Fruit fly (Drosophila melanogaster) whole organism, embryonic: ENCODE measurements around the gene Art2.

Experiments used
- Aef1 ChIP-seq: fragments of 200-800 bp; sonication (Bioruptor generic); IDR thresholded peaks from 3 replicates; pipeline ENCODE4 v1.3.6; 2022; ENCODE audit warnings: missing biosample characterization, missing genetic modification characterization
- Antp ChIP-seq: fragments of 200-800 bp; sonication (Bioruptor generic); optimal IDR thresholded peaks from 3 replicates; lab custom pipeline; 2016; ENCODE audit warnings: missing biosample characterization, missing genetic modification characterization
- Atf-2 ChIP-seq: fragments of 200-800 bp; sonication (Bioruptor generic); optimal IDR thresholded peaks from 2 replicates; lab custom pipeline; 2016; ENCODE audit warnings: missing biosample characterization, missing genetic modification characterization
- B-H1 ChIP-seq: fragments of 200-800 bp; sonication (Bioruptor generic); IDR thresholded peaks from 3 replicates; pipeline ENCODE4 v1.3.6; 2022; ENCODE audit warnings: missing biosample characterization, missing genetic modification characterization
- Blimp-1 ChIP-seq: fragments of 200-800 bp; sonication (Bioruptor generic); optimal IDR thresholded peaks from 3 replicates; lab custom pipeline; 2018; ENCODE audit warnings: missing biosample characterization, missing genetic modification characterization, mild to moderate bottlenecking, moderate library complexity, missing genetic modification reagents
- C15 ChIP-seq: fragments of 200-800 bp; sonication (Bioruptor generic); IDR thresholded peaks from 3 replicates; pipeline ENCODE4 v1.3.6; 2022; ENCODE audit warnings: missing biosample characterization, missing genetic modification characterization
- CG11560 ChIP-seq: fragments of 200-800 bp; sonication (Bioruptor generic); IDR thresholded peaks from 3 replicates; pipeline ENCODE4 v1.3.6; 2022; ENCODE audit warnings: missing biosample characterization, missing genetic modification characterization
- CG12236 ChIP-seq: fragments of 200-800 bp; sonication (Bioruptor generic); optimal IDR thresholded peaks from 2 replicates; lab custom pipeline; 2016; ENCODE audit warnings: missing biosample characterization, missing genetic modification characterization
- CG12659 ChIP-seq: fragments of 200-800 bp; sonication (Bioruptor generic); optimal IDR thresholded peaks from 3 replicates; lab custom pipeline; 2017; ENCODE audit warnings: mild to moderate bottlenecking, missing biosample characterization, missing genetic modification reagents, missing genetic modification characterization
- CG13123 ChIP-seq: fragments of 200-800 bp; sonication (Bioruptor generic); optimal IDR thresholded peaks from 2 replicates; lab custom pipeline; 2016; ENCODE audit warnings: missing biosample characterization, missing genetic modification characterization
- CG17361 ChIP-seq: fragments of 200-800 bp; sonication (Bioruptor generic); IDR thresholded peaks from 3 replicates; pipeline ENCODE4 v1.3.6; 2022; ENCODE audit warnings: missing biosample characterization, missing genetic modification characterization
- CG18476 ChIP-seq: fragments of 200-800 bp; sonication (Bioruptor generic); optimal IDR thresholded peaks from 2 replicates; lab custom pipeline; 2016; ENCODE audit warnings: missing biosample characterization, mild to moderate bottlenecking, missing genetic modification characterization
- CG2120 ChIP-seq: fragments of 200-800 bp; sonication (Bioruptor generic); optimal IDR thresholded peaks from 3 replicates; lab custom pipeline; 2016; ENCODE audit warnings: missing biosample characterization, missing genetic modification characterization
- CG30431 ChIP-seq: fragments of 200-800 bp; sonication (Bioruptor generic); optimal IDR thresholded peaks from 2 replicates; lab custom pipeline; 2017; ENCODE audit warnings: missing biosample characterization, missing genetic modification characterization
- CG34422 ChIP-seq: fragments of 200-800 bp; sonication (Bioruptor generic); IDR thresholded peaks from 3 replicates; pipeline ENCODE4 v1.3.6; 2022; ENCODE audit warnings: missing biosample characterization, missing genetic modification characterization
- CG3726 ChIP-seq: fragments of 200-800 bp; sonication (Bioruptor generic); IDR thresholded peaks from 3 replicates; pipeline ENCODE4, ENCODE4 v1.3.6; 2022; ENCODE audit warnings: missing biosample characterization, missing genetic modification characterization
- CG4360 ChIP-seq: fragments of 200-800 bp; sonication (Bioruptor generic); IDR thresholded peaks from 2 replicates; pipeline ENCODE4 v1.3.6; 2022; ENCODE audit warnings: missing biosample characterization, missing genetic modification characterization
- CG4820 ChIP-seq: fragments of 200-800 bp; sonication (Bioruptor generic); optimal IDR thresholded peaks from 3 replicates; lab custom pipeline; 2016; ENCODE audit warnings: missing biosample characterization, missing genetic modification characterization
- CG6654 ChIP-seq: fragments of 200-800 bp; sonication (Bioruptor generic); optimal IDR thresholded peaks from 2 replicates; lab custom pipeline; 2017; ENCODE audit warnings: missing biosample characterization, mild to moderate bottlenecking, missing genetic modification characterization
- CG6689 ChIP-seq: fragments of 200-800 bp; sonication (Bioruptor generic); IDR thresholded peaks from 2 replicates; pipeline ENCODE4 v1.3.6; 2022; ENCODE audit warnings: missing biosample characterization, missing genetic modification characterization
- CG6765 ChIP-seq: fragments of 200-800 bp; sonication (Bioruptor generic); optimal IDR thresholded peaks from 3 replicates; lab custom pipeline; 2017; ENCODE audit warnings: missing biosample characterization, mild to moderate bottlenecking, missing genetic modification characterization
- CG7271 ChIP-seq: fragments of 200-800 bp; sonication (Bioruptor generic); optimal IDR thresholded peaks from 2 replicates; lab custom pipeline; 2018; ENCODE audit warnings: missing biosample characterization, mild to moderate bottlenecking, missing genetic modification characterization, moderate library complexity
- CG9797 ChIP-seq: fragments of 200-800 bp; sonication (Bioruptor generic); optimal IDR thresholded peaks from 3 replicates; lab custom pipeline; 2018; ENCODE audit warnings: missing biosample characterization, mild to moderate bottlenecking, missing genetic modification characterization
- CrebB ChIP-seq: fragments of 200-800 bp; sonication (Bioruptor generic); optimal IDR thresholded peaks from 3 replicates; lab custom pipeline; 2018; ENCODE audit warnings: missing biosample characterization, mild to moderate bottlenecking, missing genetic modification characterization
- D19B ChIP-seq: fragments of 200-800 bp; sonication (Bioruptor generic); optimal IDR thresholded peaks from 2 replicates; lab custom pipeline; 2017; ENCODE audit warnings: missing biosample characterization, mild to moderate bottlenecking, missing genetic modification characterization
- Deaf1 ChIP-seq: fragments of 200-800 bp; optimal IDR thresholded peaks from 3 replicates; lab custom pipeline; 2019; ENCODE audit warnings: missing biosample characterization, mild to moderate bottlenecking, missing genetic modification characterization, moderate library complexity
- Dref ChIP-seq: fragments of 200-800 bp; sonication (Bioruptor generic); IDR thresholded peaks from 2 replicates; pipeline ENCODE4 v1.3.6; 2022; ENCODE audit warnings: missing biosample characterization, missing genetic modification characterization
- Drgx ChIP-seq: fragments of 200-800 bp; sonication (Bioruptor generic); IDR thresholded peaks from 2 replicates; pipeline ENCODE4 v1.3.6; 2022; ENCODE audit warnings: missing biosample characterization, missing genetic modification characterization
- HLH4C ChIP-seq: fragments of 200-800 bp; sonication (Bioruptor generic); IDR thresholded peaks from 3 replicates; pipeline ENCODE4 v1.3.6; 2022; ENCODE audit warnings: missing biosample characterization, missing genetic modification characterization; ENCODE audit not compliant: partially characterized antibody
- HLHmδ ChIP-seq: fragments of 200-800 bp; sonication (Bioruptor generic); optimal IDR thresholded peaks from 2 replicates; lab custom pipeline; 2018; ENCODE audit warnings: missing biosample characterization, mild to moderate bottlenecking, missing genetic modification characterization, moderate library complexity
- NC2β ChIP-seq: fragments of 200-800 bp; sonication (Bioruptor generic); optimal IDR thresholded peaks from 2 replicates; lab custom pipeline; 2016; ENCODE audit warnings: missing biosample characterization, missing genetic modification characterization
- Nf-YC ChIP-seq: fragments of 200-800 bp; optimal IDR thresholded peaks from 3 replicates; lab custom pipeline; 2019; ENCODE audit warnings: missing biosample characterization, mild to moderate bottlenecking, missing genetic modification characterization, moderate library complexity
- Scr ChIP-seq: fragments of 200-800 bp; sonication (Bioruptor generic); IDR thresholded peaks from 2 replicates; pipeline ENCODE4 v1.3.6; 2022; ENCODE audit warnings: missing biosample characterization, missing genetic modification characterization; ENCODE audit not compliant: partially characterized antibody
- Six4 ChIP-seq: fragments of 200-800 bp; sonication (Bioruptor generic); optimal IDR thresholded peaks from 2 replicates; lab custom pipeline; 2016; ENCODE audit warnings: missing biosample characterization, missing genetic modification characterization
- TFAM ChIP-seq: fragments of 200-800 bp; sonication (Bioruptor generic); optimal IDR thresholded peaks from 2 replicates; lab custom pipeline; 2017; ENCODE audit warnings: missing biosample characterization, missing genetic modification characterization, inconsistent platforms
- Trl ChIP-seq, 3 experiments: fragments of >200 bp in 2 of 3; fragments of 200-800 bp in 1 of 3; sonication (Bioruptor generic) in 1 of 3; optimal IDR thresholded peaks; 2 replicates in 1 of 3; 3 replicates in 2 of 3; lab custom pipeline; 2016 to 2017; ENCODE audit warnings: missing biosample characterization in 1 of 3, missing genetic modification characterization in 1 of 3
- br ChIP-seq: fragments of >200 bp; optimal IDR thresholded peaks from 2 replicates; lab custom pipeline; 2017
- dati ChIP-seq: fragments of 200-800 bp; sonication (Bioruptor generic); IDR thresholded peaks from 2 replicates; pipeline ENCODE4 v1.3.6; 2022; ENCODE audit warnings: missing biosample characterization, missing genetic modification characterization
- dimm ChIP-seq: fragments of 200-800 bp; sonication (Bioruptor generic); IDR thresholded peaks from 2 replicates; pipeline ENCODE4 v1.3.6; 2022; ENCODE audit warnings: missing biosample characterization, missing genetic modification characterization
- dpn ChIP-seq, 2 experiments: fragments of 200-800 bp; sonication (Bioruptor generic); optimal IDR thresholded peaks; 3 replicates each; lab custom pipeline; 2016; ENCODE audit warnings: missing biosample characterization in 2 of 2, missing genetic modification characterization in 2 of 2
- exex ChIP-seq: fragments of 200-800 bp; sonication (Bioruptor generic); optimal IDR thresholded peaks from 4 replicates; lab custom pipeline; 2018; ENCODE audit warnings: missing biosample characterization, mild to moderate bottlenecking, missing genetic modification characterization, moderate library complexity
- gsb ChIP-seq: fragments of 200-800 bp; sonication (Bioruptor generic); IDR thresholded peaks from 2 replicates; pipeline ENCODE4 v1.3.6; 2022; ENCODE audit warnings: missing biosample characterization, missing genetic modification characterization
- lov ChIP-seq, 2 experiments: fragments of 200-800 bp in 1 of 2; fragments of >200 bp in 1 of 2; sonication (Bioruptor generic) in 1 of 2; IDR thresholded peaks in 1 of 2; optimal IDR thresholded peaks in 1 of 2; 2 replicates in 1 of 2; 3 replicates in 1 of 2; pipeline versions ENCODE4 v1.3.6 to Lab custom; 2017 to 2022; ENCODE audit warnings: missing biosample characterization in 1 of 2, missing genetic modification characterization in 1 of 2
- pita ChIP-seq: fragments of 200-800 bp; sonication (Bioruptor generic); optimal IDR thresholded peaks from 2 replicates; lab custom pipeline; 2017; ENCODE audit warnings: missing biosample characterization, mild to moderate bottlenecking, missing genetic modification characterization
- rib ChIP-seq: fragments of 200-800 bp; sonication (Bioruptor generic); IDR thresholded peaks from 2 replicates; pipeline ENCODE4 v1.3.6; 2022; ENCODE audit warnings: missing biosample characterization, missing genetic modification characterization
- row ChIP-seq: fragments of 200-800 bp; sonication (Bioruptor generic); IDR thresholded peaks from 3 replicates; pipeline ENCODE4 v1.3.6; 2022; ENCODE audit warnings: missing biosample characterization, missing genetic modification characterization
- schlank ChIP-seq: fragments of 200-800 bp; sonication (Bioruptor generic); optimal IDR thresholded peaks from 2 replicates; lab custom pipeline; 2018; ENCODE audit warnings: missing biosample characterization, mild to moderate bottlenecking, missing genetic modification characterization
- seq ChIP-seq: fragments of 200-800 bp; sonication (Bioruptor generic); IDR thresholded peaks from 2 replicates; pipeline ENCODE4 v1.3.6; 2022; ENCODE audit warnings: missing biosample characterization, missing genetic modification characterization
- tup ChIP-seq: fragments of 200-800 bp; sonication (Bioruptor generic); optimal IDR thresholded peaks from 2 replicates; lab custom pipeline; 2016; ENCODE audit warnings: missing biosample characterization, mild to moderate bottlenecking, missing genetic modification characterization, moderate library complexity
- twi ChIP-seq: fragments of 200-800 bp; optimal IDR thresholded peaks from 2 replicates; lab custom pipeline; 2019; ENCODE audit warnings: missing biosample characterization, mild to moderate bottlenecking, missing genetic modification characterization, moderate library complexity
- unpg ChIP-seq: fragments of 200-800 bp; sonication (Bioruptor generic); optimal IDR thresholded peaks from 3 replicates; lab custom pipeline; 2018; ENCODE audit warnings: missing biosample characterization, mild to moderate bottlenecking, missing genetic modification characterization, moderate library complexity
- wor ChIP-seq: fragments of 200-800 bp; sonication (Bioruptor generic); IDR thresholded peaks from 2 replicates; pipeline ENCODE4 v1.3.6; 2022; ENCODE audit warnings: missing biosample characterization, missing genetic modification characterization

Gene Art2

dm6 chr2L:4286014-4286527 is 4.9 kb upstream of the Art2 start (continued):
- TF ChIP-seq dpn (GFP tag; optimal IDR thresholded peaks at IDR 0.05; lab: Kevin White, UChicago) = no peak
- no peak for TF ChIP-seq Nf-YC (tag; lab: Kevin White, UChicago)
- no peak for TF ChIP-seq CG11560 (tag; lab: Robert Waterston, UW)
- peak; percentile 60 for TF ChIP-seq Blimp-1 (GFP tag; lab: Kevin White, UChicago)
- peak; percentile 33; the same call in 1 of the 2 replicates for TF ChIP-seq Dref
- TF ChIP-seq NC2β (GFP tag; lab: Kevin White, UChicago) = no peak
- peak; percentile 49 for TF ChIP-seq row (GFP tag; lab: Robert Waterston, UW)
- TF ChIP-seq Deaf1 (tag; lab: Kevin White, UChicago) = no peak
- no peak for TF ChIP-seq CG34422 (GFP tag; lab: Robert Waterston, UW)
- TF ChIP-seq CrebB (tag; lab: Kevin White, UChicago) = no peak
- no peak for TF ChIP-seq D19B
- no peak for TF ChIP-seq CG9797 (GFP tag; lab: Kevin White, UChicago)
- peak; percentile 6 for TF ChIP-seq exex (tag; lab: Kevin White, UChicago)
- TF ChIP-seq TFAM (GFP tag; lab: Kevin White, UChicago) = no peak
- TF ChIP-seq Antp = no peak
- TF ChIP-seq CG4360 = no peak
- TF ChIP-seq CG4820 (GFP tag; lab: Kevin White, UChicago) = peak; percentile 39
- TF ChIP-seq CG17361 = peak; percentile 71
- TF ChIP-seq CG7271 (tag; lab: Kevin White, UChicago) = no peak
- TF ChIP-seq lov (optimal IDR thresholded peaks at IDR 0.05; lab: Kevin White, UChicago) = no peak
- no peak for TF ChIP-seq lov (GFP tag; IDR thresholded peaks at IDR 0.05; lab: Robert Waterston, UW)
- no peak for TF ChIP-seq Scr (GFP tag; lab: Robert Waterston, UW)
- no peak for TF ChIP-seq CG6654
- TF ChIP-seq CG3726 (GFP tag; lab: Robert Waterston, UW) = no peak
- TF ChIP-seq dati = no peak
- no peak for TF ChIP-seq tup
- TF ChIP-seq seq (GFP tag; lab: Robert Waterston, UW) = no peak
- TF ChIP-seq gsb (GFP tag; lab: Robert Waterston, UW) = no peak
- TF ChIP-seq Trl (optimal IDR thresholded peaks at IDR 0.05; lab: Kevin White, UChicago) = no peak
- no peak for TF ChIP-seq Trl (GFP tag; optimal IDR thresholded peaks at IDR 0.05; lab: Kevin White, UChicago)
- TF ChIP-seq twi (tag; lab: Kevin White, UChicago) = no peak
- TF ChIP-seq Aef1 (GFP tag; lab: Robert Waterston, UW) = no peak
- no peak for TF ChIP-seq CG2120
- no peak for TF ChIP-seq CG30431 (GFP tag; lab: Kevin White, UChicago)
- no peak for TF ChIP-seq HLHmδ
- no peak for TF ChIP-seq Atf-2 (GFP tag; lab: Kevin White, UChicago)
- no peak for TF ChIP-seq Drgx
- no peak for TF ChIP-seq br (lab: Kevin White, UChicago)
- TF ChIP-seq CG6689 = peak; percentile 47
- no peak for TF ChIP-seq CG6765 (GFP tag; lab: Kevin White, UChicago)
- TF ChIP-seq CG12236 (GFP tag; lab: Kevin White, UChicago) = no peak
- no peak for TF ChIP-seq C15 (GFP tag; lab: Robert Waterston, UW)
- no peak for TF ChIP-seq wor (GFP tag; lab: Robert Waterston, UW)
- no peak for TF ChIP-seq HLH4C (GFP tag; lab: Robert Waterston, UW)
- TF ChIP-seq dimm (GFP tag; lab: Robert Waterston, UW) = no peak
- TF ChIP-seq CG12659 (GFP tag; lab: Kevin White, UChicago) = peak; percentile 38
- no peak for TF ChIP-seq pita (GFP tag; lab: Kevin White, UChicago)
- TF ChIP-seq unpg (GFP tag; lab: Kevin White, UChicago) = peak; percentile 51
- TF ChIP-seq CG13123 (GFP tag; lab: Kevin White, UChicago) = no peak
- no peak for TF ChIP-seq schlank (tag; lab: Kevin White, UChicago)
- TF ChIP-seq rib = no peak
- TF ChIP-seq Six4 (GFP tag; lab: Kevin White, UChicago) = no peak
- no peak for TF ChIP-seq B-H1
- peak; percentile 22 for TF ChIP-seq CG18476
